Fruit fly (Drosophila melanogaster) whole organism, embryonic: Measurements from ENCODE around the gene CG15629.

Source experiments
- Aef1 ChIP-seq: fragments of 200-800 bp; sonication (Bioruptor generic); IDR thresholded peaks from 3 replicates; pipeline ENCODE4 v1.3.6; 2022; ENCODE audit warnings: missing biosample characterization, missing genetic modification characterization
- Atf3 ChIP-seq: fragments of 200-800 bp; sonication (Bioruptor generic); optimal IDR thresholded peaks from 3 replicates; lab custom pipeline; 2016; ENCODE audit warnings: missing biosample characterization, missing genetic modification characterization
- Bgb ChIP-seq: fragments of 200-800 bp; sonication (Bioruptor generic); IDR thresholded peaks from 2 replicates; pipeline ENCODE4 v1.3.6; 2022; ENCODE audit warnings: missing biosample characterization, missing genetic modification characterization; ENCODE audit not compliant: partially characterized antibody
- CG1024 ChIP-seq: fragments of 200-800 bp; sonication (Bioruptor generic); IDR thresholded peaks from 2 replicates; pipeline ENCODE4 v1.3.6; 2022; ENCODE audit warnings: missing biosample characterization, missing genetic modification characterization
- CG10321 ChIP-seq: fragments of 200-800 bp; sonication (Bioruptor generic); IDR thresholded peaks from 2 replicates; pipeline ENCODE4 v1.3.6; 2022; ENCODE audit warnings: missing biosample characterization, missing genetic modification characterization
- CG10366 ChIP-seq: fragments of 200-800 bp; sonication (Bioruptor generic); IDR thresholded peaks from 2 replicates; pipeline ENCODE4 v1.3.6; 2022; ENCODE audit warnings: missing biosample characterization, missing genetic modification characterization
- CG10959 ChIP-seq: fragments of 200-800 bp; sonication (Bioruptor generic); IDR thresholded peaks from 2 replicates; pipeline ENCODE4 v1.3.6; 2022; ENCODE audit warnings: missing biosample characterization, missing genetic modification characterization
- CG11247 ChIP-seq: fragments of 200-800 bp; sonication (Bioruptor generic); IDR thresholded peaks from 2 replicates; pipeline ENCODE4 v1.3.6; 2022; ENCODE audit warnings: missing biosample characterization, missing genetic modification characterization
- CG11398 ChIP-seq: fragments of 200-800 bp; sonication (Bioruptor generic); optimal IDR thresholded peaks from 2 replicates; lab custom pipeline; 2016; ENCODE audit warnings: missing biosample characterization, missing genetic modification characterization
- CG11456 ChIP-seq: fragments of 200-800 bp; sonication (Bioruptor generic); IDR thresholded peaks from 3 replicates; pipeline ENCODE4 v1.3.6; 2022; ENCODE audit warnings: missing biosample characterization, missing genetic modification characterization
- CG12942 ChIP-seq: fragments of 200-800 bp; sonication (Bioruptor generic); optimal IDR thresholded peaks from 3 replicates; lab custom pipeline; 2016; ENCODE audit warnings: missing biosample characterization, missing genetic modification characterization
- CG1529 ChIP-seq: fragments of 200-800 bp; sonication (Bioruptor generic); optimal IDR thresholded peaks from 3 replicates; lab custom pipeline; 2018; ENCODE audit warnings: missing biosample characterization, missing genetic modification characterization
- CG16813 ChIP-seq: fragments of 200-800 bp; sonication (Bioruptor generic); IDR thresholded peaks from 3 replicates; pipeline ENCODE4 v1.3.6; 2022; ENCODE audit warnings: missing biosample characterization, missing genetic modification characterization; ENCODE audit not compliant: partially characterized antibody
- CG16863 ChIP-seq: fragments of 200-800 bp; sonication (Bioruptor generic); optimal IDR thresholded peaks from 3 replicates; lab custom pipeline; 2016; ENCODE audit warnings: missing biosample characterization, missing genetic modification characterization
- CG17186 ChIP-seq: fragments of 200-800 bp; sonication (Bioruptor generic); optimal IDR thresholded peaks from 3 replicates; lab custom pipeline; 2017; ENCODE audit warnings: missing biosample characterization, missing genetic modification reagents, missing genetic modification characterization
- CG17385 ChIP-seq: fragments of 200-800 bp; sonication (Bioruptor generic); optimal IDR thresholded peaks from 3 replicates; lab custom pipeline; 2018; ENCODE audit warnings: missing biosample characterization, mild to moderate bottlenecking, missing genetic modification characterization
- CG18619 ChIP-seq: fragments of 200-800 bp; sonication (Bioruptor generic); optimal IDR thresholded peaks from 3 replicates; lab custom pipeline; 2017; ENCODE audit warnings: missing biosample characterization, mild to moderate bottlenecking, missing genetic modification characterization
- CG2678 ChIP-seq: fragments of 200-800 bp; sonication (Bioruptor generic); optimal IDR thresholded peaks from 3 replicates; lab custom pipeline; 2019; ENCODE audit warnings: missing biosample characterization, mild to moderate bottlenecking, missing genetic modification characterization, moderate library complexity
- CG3281 ChIP-seq: fragments of 200-800 bp; sonication (Bioruptor generic); optimal IDR thresholded peaks from 3 replicates; lab custom pipeline; 2017; ENCODE audit warnings: missing biosample characterization, mild to moderate bottlenecking, missing genetic modification characterization
- CG34376 ChIP-seq: fragments of 200-800 bp; sonication (Bioruptor generic); optimal IDR thresholded peaks from 2 replicates; lab custom pipeline; 2018; ENCODE audit warnings: missing biosample characterization, mild to moderate bottlenecking, missing genetic modification characterization
- CG3847 ChIP-seq: fragments of 200-800 bp; sonication (Bioruptor generic); IDR thresholded peaks from 2 replicates; pipeline ENCODE4 v1.3.6; 2022; ENCODE audit warnings: missing biosample characterization, missing genetic modification characterization
- CG5245 ChIP-seq: fragments of 200-800 bp; sonication (Bioruptor generic); optimal IDR thresholded peaks from 3 replicates; lab custom pipeline; 2016; ENCODE audit warnings: missing biosample characterization, missing genetic modification characterization
- CG7357 ChIP-seq: fragments of 200-800 bp; sonication (Bioruptor generic); IDR thresholded peaks from 3 replicates; pipeline ENCODE4 v1.3.6; 2022; ENCODE audit warnings: missing biosample characterization, missing genetic modification characterization
- CG9817 ChIP-seq: fragments of 200-800 bp; sonication (Bioruptor generic); optimal IDR thresholded peaks from 2 replicates; lab custom pipeline; 2018; ENCODE audit warnings: missing biosample characterization, mild to moderate bottlenecking, missing genetic modification characterization, moderate library complexity
- Dip3 ChIP-seq: fragments of 200-800 bp; sonication (Bioruptor generic); optimal IDR thresholded peaks from 3 replicates; lab custom pipeline; 2016; ENCODE audit warnings: missing biosample characterization, missing genetic modification characterization
- E2f2 ChIP-seq: fragments of 200-800 bp; sonication (Bioruptor generic); IDR thresholded peaks from 2 replicates; pipeline ENCODE4 v1.3.6; 2022; ENCODE audit warnings: missing biosample characterization, missing genetic modification characterization
- Ets97D ChIP-seq: fragments of 200-800 bp; sonication (Bioruptor generic); optimal IDR thresholded peaks from 3 replicates; lab custom pipeline; 2016; ENCODE audit warnings: missing biosample characterization, missing genetic modification characterization
- HLH54F ChIP-seq: fragments of 200-800 bp; sonication (Bioruptor generic); optimal IDR thresholded peaks from 3 replicates; lab custom pipeline; 2016; ENCODE audit warnings: missing biosample characterization, missing genetic modification characterization
- HmgD ChIP-seq: fragments of 200-800 bp; sonication (Bioruptor generic); optimal IDR thresholded peaks from 3 replicates; lab custom pipeline; 2016; ENCODE audit warnings: missing biosample characterization, missing genetic modification characterization
- Hmx ChIP-seq: fragments of 200-800 bp; sonication (Bioruptor generic); optimal IDR thresholded peaks from 2 replicates; lab custom pipeline; 2016; ENCODE audit warnings: missing biosample characterization, missing genetic modification characterization
- Hr39 ChIP-seq: fragments of >200 bp; optimal IDR thresholded peaks from 2 replicates; lab custom pipeline; 2017
- Hr78 ChIP-seq, 2 experiments: fragments of 200-800 bp in 1 of 2; fragments of >200 bp in 1 of 2; sonication (Bioruptor generic) in 1 of 2; optimal IDR thresholded peaks; 2 replicates each; lab custom pipeline; 2017 to 2019; ENCODE audit warnings: missing biosample characterization in 2 of 2, missing genetic modification characterization in 2 of 2, mild to moderate bottlenecking in 1 of 2, moderate library complexity in 1 of 2
- Mes4 ChIP-seq: fragments of 200-800 bp; sonication (Bioruptor generic); optimal IDR thresholded peaks from 2 replicates; lab custom pipeline; 2016; ENCODE audit warnings: missing biosample characterization, missing genetic modification characterization
- Rx ChIP-seq: fragments of 200-800 bp; sonication (Bioruptor generic); IDR thresholded peaks from 2 replicates; pipeline ENCODE4 v1.3.6; 2022; ENCODE audit warnings: missing biosample characterization, missing genetic modification characterization
- Ssrp ChIP-seq: fragments of 200-800 bp; sonication (Bioruptor generic); optimal IDR thresholded peaks from 2 replicates; lab custom pipeline; 2018; ENCODE audit warnings: missing biosample characterization, mild to moderate bottlenecking, missing genetic modification characterization, moderate library complexity
- Trl ChIP-seq, 3 experiments: fragments of >200 bp in 2 of 3; fragments of 200-800 bp in 1 of 3; sonication (Bioruptor generic) in 1 of 3; optimal IDR thresholded peaks; 2 replicates in 1 of 3; 3 replicates in 2 of 3; lab custom pipeline; 2016 to 2017; ENCODE audit warnings: missing biosample characterization in 1 of 3, missing genetic modification characterization in 1 of 3
- amos ChIP-seq: fragments of 200-800 bp; sonication (Bioruptor generic); IDR thresholded peaks from 2 replicates; pipeline ENCODE4 v1.3.6; 2022; ENCODE audit warnings: missing biosample characterization, missing genetic modification characterization; ENCODE audit not compliant: partially characterized antibody
- bab2 ChIP-seq: fragments of 200-800 bp; sonication (Bioruptor generic); optimal IDR thresholded peaks from 2 replicates; lab custom pipeline; 2016; ENCODE audit warnings: missing biosample characterization, missing genetic modification characterization
- bbx ChIP-seq: fragments of 200-800 bp; sonication (Bioruptor generic); IDR thresholded peaks from 2 replicates; pipeline ENCODE4 v1.3.6; 2022; ENCODE audit warnings: missing biosample characterization, missing genetic modification characterization; ENCODE audit not compliant: partially characterized antibody
- crc ChIP-seq: fragments of 200-800 bp; sonication (Bioruptor generic); optimal IDR thresholded peaks from 2 replicates; lab custom pipeline; 2016; ENCODE audit warnings: missing biosample characterization, missing genetic modification characterization
- gro ChIP-seq: fragments of 200-800 bp; sonication (Bioruptor generic); optimal IDR thresholded peaks from 2 replicates; lab custom pipeline; 2016; ENCODE audit warnings: missing biosample characterization, missing genetic modification characterization
- ken ChIP-seq: fragments of 200-800 bp; sonication (Bioruptor generic); IDR thresholded peaks from 3 replicates; pipeline ENCODE4 v1.3.6; 2022; ENCODE audit warnings: missing biosample characterization, missing genetic modification characterization
- mam ChIP-seq: fragments of 200-800 bp; sonication (Bioruptor generic); optimal IDR thresholded peaks from 3 replicates; lab custom pipeline; 2016; ENCODE audit warnings: missing biosample characterization, missing genetic modification characterization
- mld ChIP-seq: fragments of 200-800 bp; sonication (Bioruptor generic); IDR thresholded peaks from 3 replicates; pipeline ENCODE4 v1.3.6; 2022; ENCODE audit warnings: missing biosample characterization, missing genetic modification characterization; ENCODE audit not compliant: partially characterized antibody
- org-1 ChIP-seq: fragments of 200-800 bp; sonication (Bioruptor generic); optimal IDR thresholded peaks from 2 replicates; lab custom pipeline; 2017; ENCODE audit warnings: missing biosample characterization, missing genetic modification characterization
- pum ChIP-seq: fragments of 200-800 bp; sonication (Bioruptor generic); optimal IDR thresholded peaks from 2 replicates; lab custom pipeline; 2016; ENCODE audit warnings: missing biosample characterization, missing genetic modification characterization
- pzg ChIP-seq: fragments of 200-800 bp; sonication (Bioruptor generic); optimal IDR thresholded peaks from 3 replicates; lab custom pipeline; 2018; ENCODE audit warnings: missing biosample characterization, mild to moderate bottlenecking, missing genetic modification characterization, moderate library complexity
- scrt ChIP-seq: fragments of 200-800 bp; sonication (Bioruptor generic); optimal IDR thresholded peaks from 2 replicates; lab custom pipeline; 2018; ENCODE audit warnings: missing biosample characterization, mild to moderate bottlenecking, missing genetic modification characterization, moderate library complexity
- slp2 ChIP-seq: fragments of 200-800 bp; sonication (Bioruptor generic); optimal IDR thresholded peaks from 2 replicates; lab custom pipeline; 2016; ENCODE audit warnings: missing biosample characterization, missing genetic modification characterization
- sob ChIP-seq: fragments of 200-800 bp; sonication (Bioruptor generic); IDR thresholded peaks from 2 replicates; pipeline ENCODE4 v1.3.6; 2022; ENCODE audit warnings: missing biosample characterization, missing genetic modification characterization
- unpg ChIP-seq: fragments of 200-800 bp; sonication (Bioruptor generic); optimal IDR thresholded peaks from 3 replicates; lab custom pipeline; 2018; ENCODE audit warnings: missing biosample characterization, mild to moderate bottlenecking, missing genetic modification characterization, moderate library complexity

CG15629 gene

dm6 chr2L:4847191-4847853 lies 34.5 kb downstream of the CG15629 start, which contains the start of the genes mxt and CG11927 (continued):
- TF ChIP-seq CG3281: no peak
- no peak for TF ChIP-seq crc (GFP tag; lab: Kevin White, UChicago)
- peak; percentile 45 for TF ChIP-seq pzg (GFP tag; lab: Kevin White, UChicago)
- TF ChIP-seq slp2 (GFP tag; lab: Kevin White, UChicago): no peak
- TF ChIP-seq CG3847 (GFP tag; lab: Robert Waterston, UW): peak; percentile 56
- peak; percentile 90 for TF ChIP-seq Bgb (GFP tag; lab: Robert Waterston, UW)
- no peak for TF ChIP-seq CG5245
- peak; percentile 41 for TF ChIP-seq Ets97D (GFP tag; lab: Kevin White, UChicago)
- TF ChIP-seq Aef1 (GFP tag; lab: Robert Waterston, UW): peak; percentile 20; the same call in 2 of the 3 replicates
- peak; percentile 30 for TF ChIP-seq pum
- TF ChIP-seq E2f2: peak; percentile 54; the same call in 1 of the 2 replicates
- TF ChIP-seq CG16813 (GFP tag; lab: Robert Waterston, UW): peak; percentile 88
- TF ChIP-seq CG34376 (GFP tag; lab: Kevin White, UChicago): no peak
- TF ChIP-seq mam (GFP tag; lab: Kevin White, UChicago): peak; percentile 67
- TF ChIP-seq scrt: no peak
- TF ChIP-seq Hr78 (GFP tag; optimal IDR thresholded peaks at IDR 0.05; lab: Kevin White, UChicago): no peak
- peak; percentile 75; the same call in 2 of the 3 replicates for TF ChIP-seq CG11456
- peak; percentile 38 for TF ChIP-seq bab2
- peak; percentile 38 for TF ChIP-seq CG18619 (GFP tag; lab: Kevin White, UChicago)
- TF ChIP-seq CG10959 (GFP tag; lab: Robert Waterston, UW): no peak
- peak; percentile 72 for TF ChIP-seq CG17186 (GFP tag; lab: Kevin White, UChicago)
- TF ChIP-seq gro (GFP tag; lab: Kevin White, UChicago): no peak
- TF ChIP-seq CG2678 (tag; lab: Kevin White, UChicago): no peak
- TF ChIP-seq Rx (GFP tag; lab: Robert Waterston, UW): 0 out of 2 replicates have a peak, but pooled peaks have one; percentile 13
- no peak for TF ChIP-seq HmgD (GFP tag; lab: Kevin White, UChicago)
- TF ChIP-seq ken: peak; percentile 64; the same call in 2 of the 3 replicates
- no peak for TF ChIP-seq CG16863 (GFP tag; lab: Kevin White, UChicago)
- no peak for TF ChIP-seq Ssrp
- TF ChIP-seq CG11247 (GFP tag; lab: Robert Waterston, UW): peak; percentile 53
- peak; percentile 88; the same call in 2 of the 3 replicates for TF ChIP-seq mld (GFP tag; lab: Robert Waterston, UW)
- TF ChIP-seq bbx (GFP tag; lab: Robert Waterston, UW): peak; percentile 88
- no peak for TF ChIP-seq CG1529
- no peak for TF ChIP-seq CG17385 (GFP tag; lab: Kevin White, UChicago)
- TF ChIP-seq Dip3 (GFP tag; lab: Kevin White, UChicago): peak; percentile 33
- peak; percentile 89 for TF ChIP-seq amos (GFP tag; lab: Robert Waterston, UW)
- peak; percentile 48; the same call in 1 of the 2 replicates for TF ChIP-seq sob (GFP tag; lab: Robert Waterston, UW)
- peak; percentile 59 for TF ChIP-seq CG10366 (GFP tag; lab: Robert Waterston, UW)

DNA sequence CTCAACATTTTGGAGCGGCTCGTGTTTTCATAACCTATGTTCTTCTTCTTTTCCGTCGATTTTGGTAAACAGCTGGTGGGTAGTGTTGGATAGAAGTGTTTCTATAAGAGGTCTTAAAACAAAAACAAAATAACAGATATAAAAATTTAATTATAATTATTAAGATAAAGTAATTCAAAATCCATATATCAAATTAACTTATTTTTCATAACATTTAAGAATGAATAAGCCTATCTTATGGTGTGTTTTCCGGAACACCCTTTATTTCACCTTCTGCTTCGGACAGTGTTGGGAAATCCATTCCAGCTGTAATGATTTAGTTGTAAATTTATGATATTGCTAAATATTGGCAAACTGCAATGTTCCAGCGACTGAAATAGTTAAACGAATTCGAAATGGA lies 37.5 kb downstream of the CG15629 start, which contains the start of the genes mRpS2 and Mon1:
mRpS2 (minus strand) TSS at position 64 of the 400 bp plus-strand sequence.
Mon1 (plus strand) TSS at position 286 of the 400 bp plus-strand sequence.
- TF ChIP-seq HLH54F (GFP tag; lab: Kevin White, UChicago): peak; percentile 83
- peak; percentile 89 for TF ChIP-seq CG7357
- peak; percentile 80 for TF ChIP-seq CG10321 (GFP tag; lab: Robert Waterston, UW)
- no peak for TF ChIP-seq Hr39 (lab: Kevin White, UChicago)
- peak; percentile 95 for TF ChIP-seq unpg (GFP tag; lab: Kevin White, UChicago)
- TF ChIP-seq Trl (optimal IDR thresholded peaks at IDR 0.05; lab: Kevin White, UChicago): no peak
- TF ChIP-seq Trl (GFP tag; optimal IDR thresholded peaks at IDR 0.05; lab: Kevin White, UChicago): peak; percentile 87
- peak; percentile 91 for TF ChIP-seq CG1024
- peak; percentile 23 for TF ChIP-seq Mes4 (GFP tag; lab: Kevin White, UChicago)
- peak; percentile 77 for TF ChIP-seq E2f2
- peak; percentile 96 for TF ChIP-seq CG12942 (GFP tag; lab: Kevin White, UChicago)
- peak; percentile 39 for TF ChIP-seq CG11398 (GFP tag; lab: Kevin White, UChicago)
- peak; percentile 94 for TF ChIP-seq CG9817
- TF ChIP-seq Atf3: peak; percentile 35
- TF ChIP-seq org-1 (GFP tag; lab: Kevin White, UChicago): peak; percentile 84
- peak; percentile 24 for TF ChIP-seq Hmx (GFP tag; lab: Kevin White, UChicago)
